Worm (Caenorhabditis elegans): ENCODE data around the gene T27E9.2.

Gene T27E9.2

ce11 chrIII:13462138-13462634 lies at the start of gene T27E9.2, which contains the start of gene abcf-2:
Gene T27E9.2 (minus strand): TSS chrIII:13462584.
Gene abcf-2 (minus strand): TSS chrIII:13462238.
- TF ChIP-seq lin-11 (tag; optimal IDR thresholded peaks at IDR 0.05) (no peak), unc-55 (GFP tag; optimal IDR thresholded peaks at IDR 0.05) (no peak), elt-2 (tag; optimal IDR thresholded peaks at IDR 0.05) (no peak)

- TF ChIP-seq hlh-15 (tag; optimal IDR thresholded peaks at IDR 0.05) (no peak), ceh-14 (tag; optimal IDR thresholded peaks at IDR 0.05) (no peak), pag-3 (tag; optimal IDR thresholded peaks at IDR 0.05; ENCODE audit: borderline replicate concordance) (no peak), sox-2 (GFP tag; IDR thresholded peaks at IDR 0.05) (no peak), sox-4 (tag; optimal IDR thresholded peaks at IDR 0.05) (no peak), ceh-24 (tag; optimal IDR thresholded peaks at IDR 0.05) (no peak), dve-1 (tag; optimal IDR thresholded peaks at IDR 0.05) (no peak), syd-9 (tag; optimal IDR thresholded peaks at IDR 0.05) (no peak), ceh-6 (GFP tag; optimal IDR thresholded peaks at IDR 0.05) (no peak), hlh-6 (tag; optimal IDR thresholded peaks at IDR 0.05) (no peak), tbx-7 (tag; optimal IDR thresholded peaks at IDR 0.05) (no peak)
Measured at ce11 chrIII:13510753-13511152, 48.4 kb upstream of the T27E9.2 start.

- no peak for TF ChIP-seq eyg-1 (tag; optimal IDR thresholded peaks at IDR 0.05)
- no peak for TF ChIP-seq hlh-30 (tag; optimal IDR thresholded peaks at IDR 0.05; ENCODE audit: insufficient read depth)
- no peak for TF ChIP-seq odd-2 (tag; optimal IDR thresholded peaks at IDR 0.05)
Measured at ce11 chrIII:13505718-13506117, 43.3 kb upstream of the T27E9.2 start, which contains the start of gene T28A8.3. Gene T28A8.3 (plus strand): TSS chrIII:13506018.

ce11 chrIII:13503379-13503778 lies 41.0 kb upstream of the T27E9.2 start, which contains the start of gene T28A8.4:
Gene T28A8.4 (plus strand): TSS chrIII:13503679.
- TF ChIP-seq pha-2 (tag; optimal IDR thresholded peaks at IDR 0.05) = no peak
- no peak for TF ChIP-seq unc-42 (tag; optimal IDR thresholded peaks at IDR 0.05)
- TF ChIP-seq hlh-13 (GFP tag; optimal IDR thresholded peaks at IDR 0.05) = no peak
- no peak for TF ChIP-seq nhr-11 (tag; optimal IDR thresholded peaks at IDR 0.05)
- no peak for TF ChIP-seq gmeb-2 (tag; optimal IDR thresholded peaks at IDR 0.05)
- TF ChIP-seq ceh-2 (tag; optimal IDR thresholded peaks at IDR 0.05) = no peak
- TF ChIP-seq pag-3 (tag; optimal IDR thresholded peaks at IDR 0.05; ENCODE audit: borderline replicate concordance) = no peak
- TF ChIP-seq C08G9.2 (tag; optimal IDR thresholded peaks at IDR 0.05) = no peak
- no peak for TF ChIP-seq lim-6 (tag; optimal IDR thresholded peaks at IDR 0.05)
- no peak for TF ChIP-seq zip-5 (tag; optimal IDR thresholded peaks at IDR 0.05)
- TF ChIP-seq ama-1 (optimal IDR thresholded peaks at IDR 0.05) = no peak
- TF ChIP-seq unc-86 (tag; optimal IDR thresholded peaks at IDR 0.05) = no peak
- TF ChIP-seq ceh-30 (tag; optimal IDR thresholded peaks at IDR 0.05) = no peak
- no peak for TF ChIP-seq ceh-34 (tag; optimal IDR thresholded peaks at IDR 0.05)

ce11 chrIII:13502513-13502912 lies 40.1 kb upstream of the T27E9.2 start, which contains the start of gene T28A8.8:
Gene T28A8.8 (plus strand): TSS chrIII:13502813.
- TF ChIP-seq ref-2 (tag; optimal IDR thresholded peaks at IDR 0.05) (no peak), ttx-3 (tag; optimal IDR thresholded peaks at IDR 0.05) (no peak), ets-4 (tag; optimal IDR thresholded peaks at IDR 0.05) (no peak), ztf-16 (tag; optimal IDR thresholded peaks at IDR 0.05) (no peak), ceh-48 (tag; optimal IDR thresholded peaks at IDR 0.05) (no peak)

Data from whole organism, late embryonic.